Fruit fly (Drosophila melanogaster): ENCODE measurements around the gene CG8087.

dm6 chr3R:14559954-14560353, 4.7 kb downstream of the CG8087 start, which contains the start of gene CG14854:
- TF ChIP-seq kay (GFP tag; ENCODE audit: borderline replicate concordance) = no peak
- TF ChIP-seq CG14711 (tag; optimal IDR thresholded peaks at IDR 0.05) = no peak
- TF ChIP-seq CG11617 (GFP tag; optimal IDR thresholded peaks at IDR 0.05) = no peak
- no peak for TF ChIP-seq bab1 (GFP tag; optimal IDR thresholded peaks at IDR 0.05)
- no peak for TF ChIP-seq Crg-1 (GFP tag; optimal IDR thresholded peaks at IDR 0.05)
- no peak for TF ChIP-seq CG7101 (tag; optimal IDR thresholded peaks at IDR 0.05)
- no peak for TF ChIP-seq cnc (optimal IDR thresholded peaks at IDR 0.05)
- TF ChIP-seq CG33017 (tag; optimal IDR thresholded peaks at IDR 0.05) = no peak
